Worm (Caenorhabditis elegans): Measurements from ENCODE around the gene cutl-12.

ce11 chrII:8606549-8606948 lies 27.7 kb downstream of the cutl-12 start, which contains the start of gene F28C6.8:
- TF ChIP-seq hnd-1 (tag; optimal IDR thresholded peaks at IDR 0.05) (no peak), tbx-37 (GFP tag; conservative IDR thresholded peaks at IDR 0.05) (no peak), ceh-36 (tag; optimal IDR thresholded peaks at IDR 0.05) (no peak), flt-1 (GFP tag; IDR thresholded peaks at IDR 0.05) (no peak), tbx-11 (GFP tag; IDR thresholded peaks at IDR 0.05) (no peak), ama-1 (optimal IDR thresholded peaks at IDR 0.05) (no peak), F13C5.2 (tag; optimal IDR thresholded peaks at IDR 0.05) (no peak), hmg-4 (GFP tag; optimal IDR thresholded peaks at IDR 0.05) (no peak), sea-1 (GFP tag; conservative IDR thresholded peaks at IDR 0.05) (no peak), tra-4 (tag; optimal IDR thresholded peaks at IDR 0.05) (no peak), hmbx-1 (tag; optimal IDR thresholded peaks at IDR 0.05) (no peak)

Measured in whole organism, early embryonic.